Worm (Caenorhabditis elegans) whole organism, L1 larva: ENCODE measurements around the gene nep-2.
"Not testable (repeated sequence)": the region's sequence is repeated elsewhere in the genome, so short reads cannot be mapped to it uniquely, and the experiment has no call there.

Experiments
- elt-2 ChIP-seq: sonication (generic microtip); optimal IDR thresholded peaks from 2 replicates; lab custom pipeline; 2016; ENCODE audit warnings: missing genetic modification characterization, mild to moderate bottlenecking, inconsistent platforms, missing compliant biosample characterization, missing genetic modification reagents
- lin-15B ChIP-seq: fragments of 150-350 bp; sonication (generic microtip); optimal IDR thresholded peaks from 3 replicates; lab custom pipeline; 2014; ENCODE audit warnings: missing biosample characterization, missing genetic modification characterization
- lin-35 ChIP-seq, 2 experiments: fragments of 150-350 bp; optimal IDR thresholded peaks; 2 replicates each; lab custom pipeline; 2014; ENCODE audit warnings: missing biosample characterization in 2 of 2, missing genetic modification characterization in 2 of 2, missing genetic modification reagents in 2 of 2
- mdl-1 ChIP-seq, 2 experiments: fragments of 150-350 bp; optimal IDR thresholded peaks; 2 replicates each; lab custom pipeline; 2014 to 2017; ENCODE audit warnings: missing biosample characterization in 2 of 2, missing genetic modification characterization in 2 of 2, inconsistent platforms in 1 of 2
- nhr-20 ChIP-seq: sonication (generic microtip); optimal IDR thresholded peaks from 2 replicates; lab custom pipeline; 2016; ENCODE audit warnings: mild to moderate bottlenecking, missing genetic modification characterization, missing compliant biosample characterization
- nhr-77 ChIP-seq: fragments of 150-350 bp; optimal IDR thresholded peaks from 2 replicates; lab custom pipeline; 2014; ENCODE audit warnings: missing biosample characterization, missing genetic modification characterization
- nhr-84 ChIP-seq: sonication (generic microtip); optimal IDR thresholded peaks from 2 replicates; lab custom pipeline; 2017; ENCODE audit warnings: missing biosample characterization, missing genetic modification characterization
- pag-3 ChIP-seq: sonication (generic microtip); optimal IDR thresholded peaks from 2 replicates; lab custom pipeline; 2017; ENCODE audit warnings: missing genetic modification characterization, mild to moderate bottlenecking, missing compliant biosample characterization, antibody characterized with exemption, borderline replicate concordance; ENCODE audit not compliant: insufficient read depth
- pqm-1 ChIP-seq: sonication (generic microtip); optimal IDR thresholded peaks from 3 replicates; lab custom pipeline; 2017; ENCODE audit warnings: missing biosample characterization, missing genetic modification characterization
- swsn-7 ChIP-seq: sonication (generic microtip); optimal IDR thresholded peaks from 2 replicates; lab custom pipeline; 2016; ENCODE audit warnings: missing genetic modification characterization, missing compliant biosample characterization
- tlp-1 ChIP-seq: fragments of 150-350 bp; optimal IDR thresholded peaks from 2 replicates; lab custom pipeline; 2014; ENCODE audit warnings: missing biosample characterization, missing genetic modification characterization
- unc-130 ChIP-seq: fragments of 150-350 bp; optimal IDR thresholded peaks from 2 replicates; lab custom pipeline; 2017; ENCODE audit warnings: missing biosample characterization, missing genetic modification characterization, inconsistent platforms
- unc-62 ChIP-seq: fragments of 150-350 bp; optimal IDR thresholded peaks from 2 replicates; lab custom pipeline; 2014; ENCODE audit warnings: missing biosample characterization, missing genetic modification reagents, missing genetic modification characterization

Gene nep-2

DNA sequence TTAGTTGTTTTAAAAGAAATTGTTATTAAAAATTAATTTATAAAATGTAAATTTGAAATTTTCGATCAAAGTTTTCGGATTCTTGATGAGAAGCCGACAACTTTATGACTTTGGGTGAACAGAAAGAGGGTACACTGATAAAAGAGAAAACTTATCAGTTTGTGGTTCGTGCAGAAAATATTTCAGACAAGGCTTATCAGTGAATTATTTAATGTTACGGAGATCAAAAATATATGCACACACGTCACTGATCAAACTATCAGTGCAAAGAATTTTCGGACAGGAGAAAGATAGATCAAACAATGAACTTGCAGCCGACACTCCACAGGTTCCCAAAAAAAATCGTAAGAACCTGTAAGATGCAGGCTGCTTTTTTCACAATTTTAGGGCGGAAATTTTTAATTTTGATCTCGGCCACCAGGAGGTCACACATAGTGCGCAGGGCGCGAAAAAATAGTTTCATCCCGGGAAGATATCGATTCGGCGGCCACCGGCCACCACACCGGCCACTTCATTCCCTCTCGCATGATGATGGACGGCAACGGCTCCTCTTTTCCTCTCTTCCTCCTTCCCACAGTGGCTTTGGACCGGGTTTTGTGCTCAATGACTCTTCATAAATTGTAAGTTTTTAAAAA, 47.9 kb downstream of the nep-2 start, which contains the start of gene F22E5.17:
Gene F22E5.17, plus strand, starts transcription at position 508 of the 635 bp plus-strand sequence.
- TF ChIP-seq nhr-77 (tag; lab: Kevin White, UChicago) (no peak), nhr-84 (tag; lab: Kevin White, UChicago) (no peak), lin-35 (GFP tag; optimal IDR thresholded peaks at IDR 0.05; lab: Kevin White, UChicago) (peak in 1 of 2 experiments; percentile 10), pqm-1 (peak; percentile 69), elt-2 (peak; percentile 93), tlp-1 (tag; lab: Kevin White, UChicago) (peak; percentile 76), nhr-20 (tag; lab: Kevin White, UChicago) (no peak), pag-3 (tag; lab: Kevin White, UChicago) (no peak)

DNA sequence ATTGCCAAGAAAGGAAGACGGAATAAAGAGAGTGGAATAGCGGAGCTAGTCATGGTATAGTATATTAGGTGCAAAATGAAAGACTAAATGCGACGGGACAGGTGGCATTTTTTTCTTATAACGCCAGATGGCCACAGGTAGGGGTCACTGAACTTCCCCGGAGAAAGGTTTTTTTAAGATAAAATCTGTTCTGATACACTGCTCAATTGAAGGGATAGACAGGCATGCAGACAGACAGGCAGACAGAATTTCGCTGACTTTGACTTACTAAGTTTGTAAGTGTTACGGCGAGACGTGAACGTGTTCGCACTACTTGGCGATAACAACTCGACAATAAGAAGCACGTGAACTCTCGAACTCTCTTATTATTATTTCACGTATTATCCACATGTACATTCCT, 52.0 kb downstream of the nep-2 start, which contains the start of the genes F22E5.20 and F22E5.1:
Gene F22E5.20, minus strand, starts transcription at position 101 of the 400 bp plus-strand sequence.
Gene F22E5.1, plus strand, starts transcription at position 242 of the 400 bp plus-strand sequence.
- not testable (repeated sequence) for TF ChIP-seq nhr-20, lin-15B, swsn-7 (tag; lab: Kevin White, UChicago)

DNA sequence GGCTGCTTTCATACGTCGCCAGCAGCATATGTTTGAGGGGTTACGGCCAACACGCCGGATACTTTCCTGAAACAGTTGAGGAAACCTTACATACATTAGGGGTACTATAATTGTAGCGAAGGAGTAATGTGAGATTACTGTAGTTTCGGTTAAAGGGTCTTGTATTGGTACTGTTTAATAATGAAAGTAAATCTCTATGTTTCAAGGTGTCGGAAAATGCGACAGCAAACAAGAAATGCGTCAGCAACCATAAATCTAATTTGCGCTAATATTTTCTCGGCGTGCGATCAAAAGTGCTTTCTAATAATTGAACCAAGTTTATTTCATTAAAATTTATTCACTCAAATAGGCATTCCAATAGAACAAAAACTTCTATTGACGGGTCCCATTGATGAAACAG, 53.2 kb downstream of the nep-2 start, which contains the start of gene sri-57:
Gene sri-57, minus strand, starts transcription at position 101 of the 400 bp plus-strand sequence.
- not testable (repeated sequence) for TF ChIP-seq mdl-1 (tag; optimal IDR thresholded peaks at IDR 0.05; lab: Kevin White, UChicago); unc-62 (GFP tag; lab: Kevin White, UChicago); unc-130 (tag; lab: Kevin White, UChicago)
- TF ChIP-seq, all 84 proteins: peak for 0; not testable (repeated sequence) for 84
